Worm (Caenorhabditis elegans) whole organism, young adult: ENCODE data around the gene her-1.

Source experiments
- B0019.2 ChIP-seq: fragments of 200-800 bp; sonication (Bioruptor generic); conservative IDR thresholded peaks from 2 replicates; pipeline ENCODE4 v1.3.6; 2022; ENCODE audit warnings: missing genetic modification reagents, missing genetic modification characterization, missing compliant biosample characterization
- B0261.1 ChIP-seq: sonication (generic microtip); optimal IDR thresholded peaks from 2 replicates; lab custom pipeline; 2016; ENCODE audit warnings: mild to moderate bottlenecking, missing genetic modification characterization, moderate library complexity, missing compliant biosample characterization
- B0336.3 ChIP-seq: fragments of 200-800 bp; sonication (Bioruptor generic); IDR thresholded peaks from 2 replicates; pipeline ENCODE4 v1.3.6; 2022; ENCODE audit warnings: missing genetic modification characterization, missing compliant biosample characterization
- C06A6.2 ChIP-seq: fragments of 200-800 bp; sonication (Bioruptor generic); conservative IDR thresholded peaks from 2 replicates; pipeline ENCODE4 v1.3.6; 2022; ENCODE audit warnings: missing genetic modification characterization, missing compliant biosample characterization
- C17E4.6 ChIP-seq: fragments of 200-800 bp; sonication (Bioruptor generic); IDR thresholded peaks from 2 replicates; pipeline ENCODE4 v1.3.6; 2022; ENCODE audit warnings: missing genetic modification reagents, missing genetic modification characterization, missing compliant biosample characterization
- D2030.7 ChIP-seq: fragments of 200-800 bp; sonication (Bioruptor generic); IDR thresholded peaks from 2 replicates; pipeline ENCODE4 v1.3.6; 2022; ENCODE audit warnings: missing genetic modification reagents, missing genetic modification characterization, missing compliant biosample characterization
- F23B12.7 ChIP-seq: sonication (generic microtip); optimal IDR thresholded peaks from 2 replicates; lab custom pipeline; 2017; ENCODE audit warnings: missing genetic modification characterization, mild to moderate bottlenecking, missing compliant biosample characterization, antibody characterized with exemption, moderate library complexity; ENCODE audit not compliant: insufficient read depth
- F49E8.2 ChIP-seq: sonication (generic microtip); optimal IDR thresholded peaks from 3 replicates; lab custom pipeline; 2017; ENCODE audit warnings: missing genetic modification characterization, mild to moderate bottlenecking, missing compliant biosample characterization, antibody characterized with exemption, moderate library complexity; ENCODE audit not compliant: insufficient read depth
- T26A5.8 ChIP-seq: sonication (generic microtip); optimal IDR thresholded peaks from 2 replicates; lab custom pipeline; 2016; ENCODE audit warnings: missing genetic modification characterization, missing compliant biosample characterization
- Y53F4B.3 ChIP-seq: fragments of 200-800 bp; sonication (Bioruptor generic); IDR thresholded peaks from 2 replicates; pipeline ENCODE4 v1.3.6; 2022; ENCODE audit warnings: missing genetic modification reagents, missing genetic modification characterization, missing compliant biosample characterization
- atf-7 ChIP-seq: sonication (generic microtip); optimal IDR thresholded peaks from 2 replicates; lab custom pipeline; 2017; ENCODE audit warnings: mild to moderate bottlenecking, missing genetic modification characterization, missing compliant biosample characterization
- athp-1 ChIP-seq: sonication (generic microtip); optimal IDR thresholded peaks from 2 replicates; lab custom pipeline; 2017; ENCODE audit warnings: mild to moderate bottlenecking, missing genetic modification characterization, missing compliant biosample characterization
- attf-3 ChIP-seq: fragments of 200-800 bp; sonication (Bioruptor generic); conservative IDR thresholded peaks from 2 replicates; pipeline ENCODE4 v1.3.6; 2022; ENCODE audit warnings: missing genetic modification reagents, missing genetic modification characterization, missing compliant biosample characterization
- attf-5 ChIP-seq: fragments of 200-800 bp; sonication (Bioruptor generic); optimal IDR thresholded peaks from 2 replicates; lab custom pipeline; 2018; ENCODE audit warnings: mild to moderate bottlenecking, missing genetic modification characterization, missing compliant biosample characterization
- bed-2 ChIP-seq: fragments of 200-800 bp; sonication (Bioruptor generic); IDR thresholded peaks from 2 replicates; pipeline ENCODE4 v1.3.6; 2022; ENCODE audit warnings: missing genetic modification reagents, missing genetic modification characterization, missing compliant biosample characterization
- ccch-3 ChIP-seq: fragments of 200-800 bp; sonication (Bioruptor generic); optimal IDR thresholded peaks from 2 replicates; lab custom pipeline; 2018; ENCODE audit warnings: mild to moderate bottlenecking, missing genetic modification characterization, missing compliant biosample characterization
- ceh-40 ChIP-seq: fragments of 200-800 bp; sonication (Bioruptor generic); IDR thresholded peaks from 2 replicates; pipeline ENCODE4 v1.3.6; 2022; ENCODE audit warnings: missing genetic modification characterization, missing compliant biosample characterization
- ceh-91 ChIP-seq: fragments of 200-800 bp; sonication (Bioruptor generic); IDR thresholded peaks from 2 replicates; pipeline ENCODE4 v1.3.6; 2022; ENCODE audit warnings: missing genetic modification reagents, missing genetic modification characterization, missing compliant biosample characterization
- dox-1 ChIP-seq: fragments of 200-800 bp; sonication (Bioruptor generic); IDR thresholded peaks from 2 replicates; pipeline ENCODE4 v1.3.6; 2022; ENCODE audit warnings: missing genetic modification reagents, missing genetic modification characterization, missing compliant biosample characterization
- efl-1 ChIP-seq: fragments of 150-350 bp; optimal IDR thresholded peaks from 2 replicates; lab custom pipeline; 2014; ENCODE audit warnings: missing biosample characterization, missing genetic modification reagents, missing genetic modification characterization
- egl-18 ChIP-seq: fragments of 200-800 bp; sonication (Bioruptor generic); IDR thresholded peaks from 2 replicates; pipeline ENCODE4 v1.3.6; 2022; ENCODE audit warnings: missing genetic modification reagents, missing genetic modification characterization, missing compliant biosample characterization
- fkh-3 ChIP-seq: sonication (generic microtip); optimal IDR thresholded peaks from 2 replicates; lab custom pipeline; 2016; ENCODE audit warnings: mild to moderate bottlenecking, missing genetic modification characterization, missing compliant biosample characterization
- him-1 ChIP-seq: sonication (generic microtip); optimal IDR thresholded peaks from 2 replicates; lab custom pipeline; 2016; ENCODE audit warnings: missing genotype, missing genetic modification reagents, missing genetic modification characterization, missing compliant biosample characterization
- hlh-12 ChIP-seq: sonication (generic microtip); optimal IDR thresholded peaks from 2 replicates; lab custom pipeline; 2016; ENCODE audit warnings: missing genetic modification characterization, missing compliant biosample characterization
- hrde-1 ChIP-seq: sonication (generic microtip); optimal IDR thresholded peaks from 2 replicates; lab custom pipeline; 2016; ENCODE audit warnings: missing genetic modification characterization, mild to moderate bottlenecking, missing compliant biosample characterization, moderate library complexity, missing genotype, missing genetic modification reagents, borderline replicate concordance
- lag-1 ChIP-seq: fragments of 200-800 bp; sonication (Bioruptor generic); IDR thresholded peaks from 2 replicates; pipeline ENCODE4 v1.3.6; 2022; ENCODE audit warnings: missing genetic modification reagents, missing genetic modification characterization, missing compliant biosample characterization
- lin-54 ChIP-seq: fragments of 200-800 bp; sonication (Bioruptor generic); optimal IDR thresholded peaks from 2 replicates; lab custom pipeline; 2018; ENCODE audit warnings: mild to moderate bottlenecking, missing genetic modification characterization, missing compliant biosample characterization
- lsl-1 ChIP-seq: fragments of 200-800 bp; sonication (Bioruptor generic); optimal IDR thresholded peaks from 2 replicates; lab custom pipeline; 2018; ENCODE audit warnings: mild to moderate bottlenecking, missing genetic modification characterization, moderate library complexity, missing compliant biosample characterization
- lsy-27 ChIP-seq: sonication (generic microtip); optimal IDR thresholded peaks from 2 replicates; lab custom pipeline; 2017; ENCODE audit warnings: missing genetic modification characterization, mild to moderate bottlenecking, missing compliant biosample characterization, antibody characterized with exemption, missing genotype, borderline replicate concordance; ENCODE audit not compliant: insufficient read depth
- madf-3 ChIP-seq: fragments of 200-800 bp; sonication (Bioruptor generic); IDR thresholded peaks from 2 replicates; pipeline ENCODE4 v1.3.6; 2022; ENCODE audit warnings: missing genetic modification reagents, missing genetic modification characterization, missing compliant biosample characterization
- madf-8 ChIP-seq: fragments of 200-800 bp; sonication (Bioruptor generic); conservative IDR thresholded peaks from 2 replicates; pipeline ENCODE4 v1.3.6; 2022; ENCODE audit warnings: missing genetic modification reagents, missing genetic modification characterization, missing compliant biosample characterization
- mcd-1 ChIP-seq: fragments of 200-800 bp; sonication (Bioruptor generic); IDR thresholded peaks from 2 replicates; pipeline ENCODE4 v1.3.6; 2022; ENCODE audit warnings: missing genetic modification reagents, missing genetic modification characterization, missing compliant biosample characterization
- nhr-120 ChIP-seq: fragments of 200-800 bp; sonication (Bioruptor generic); IDR thresholded peaks from 2 replicates; pipeline ENCODE4 v1.3.6; 2022; ENCODE audit warnings: missing genetic modification characterization, missing compliant biosample characterization
- nhr-179 ChIP-seq: sonication (generic microtip); optimal IDR thresholded peaks from 2 replicates; lab custom pipeline; 2016; ENCODE audit warnings: mild to moderate bottlenecking, missing genetic modification characterization, missing compliant biosample characterization
- nhr-27 ChIP-seq: fragments of 200-800 bp; sonication (Bioruptor generic); optimal IDR thresholded peaks from 2 replicates; lab custom pipeline; 2018; ENCODE audit warnings: mild to moderate bottlenecking, missing genetic modification characterization, moderate library complexity, missing compliant biosample characterization
- pbrm-1 ChIP-seq: fragments of 200-800 bp; sonication (Bioruptor generic); IDR thresholded peaks from 2 replicates; pipeline ENCODE4 v1.3.6; 2022; ENCODE audit warnings: missing genetic modification reagents, missing genetic modification characterization, missing compliant biosample characterization
- rcor-1 ChIP-seq: fragments of 200-800 bp; sonication (Bioruptor generic); IDR thresholded peaks from 2 replicates; pipeline ENCODE4 v1.3.6; 2022; ENCODE audit warnings: missing genetic modification reagents, missing genetic modification characterization, missing compliant biosample characterization
- rec-8 ChIP-seq, 2 experiments: sonication (generic microtip); optimal IDR thresholded peaks; 2 replicates each; lab custom pipeline; 2016; ENCODE audit warnings: mild to moderate bottlenecking in 2 of 2, missing genetic modification characterization in 2 of 2, missing genetic modification reagents in 2 of 2, missing genotype in 2 of 2, missing biosample characterization in 1 of 2, missing compliant biosample characterization in 1 of 2, moderate library complexity in 1 of 2
- rpc-1 ChIP-seq, 2 experiments: fragments of 150-350 bp in 1 of 2; sonication (generic microtip) in 1 of 2; optimal IDR thresholded peaks; 2 replicates each; lab custom pipeline; 2014 to 2018; ENCODE audit warnings: missing biosample characterization in 1 of 2, missing genetic modification characterization in 1 of 2, missing genetic modification reagents in 1 of 2, missing genotype in 1 of 2
- somi-1 ChIP-seq: fragments of 200-800 bp; sonication (Bioruptor generic); optimal IDR thresholded peaks from 2 replicates; lab custom pipeline; 2018; ENCODE audit warnings: mild to moderate bottlenecking, missing genetic modification characterization, missing compliant biosample characterization
- zfh-2 ChIP-seq: fragments of 200-800 bp; sonication (Bioruptor generic); conservative IDR thresholded peaks from 2 replicates; pipeline ENCODE4 v1.3.6; 2022; ENCODE audit warnings: missing genetic modification reagents, missing genetic modification characterization, missing compliant biosample characterization
- ztf-18 ChIP-seq: sonication (generic microtip); optimal IDR thresholded peaks from 2 replicates; lab custom pipeline; 2016; ENCODE audit warnings: missing genotype, mild to moderate bottlenecking, missing genetic modification characterization, missing compliant biosample characterization
- ztf-22 ChIP-seq: fragments of 200-800 bp; sonication (Bioruptor generic); optimal IDR thresholded peaks from 2 replicates; lab custom pipeline; 2018; ENCODE audit warnings: mild to moderate bottlenecking, missing genetic modification characterization, moderate library complexity, missing compliant biosample characterization
- ztf-25 ChIP-seq: fragments of 200-800 bp; sonication (Bioruptor generic); IDR thresholded peaks from 2 replicates; pipeline ENCODE4 v1.3.6; 2022; ENCODE audit warnings: missing genetic modification reagents, missing genetic modification characterization, missing compliant biosample characterization
- ztf-26 ChIP-seq: sonication (generic microtip); optimal IDR thresholded peaks from 2 replicates; lab custom pipeline; 2017; ENCODE audit warnings: missing genetic modification characterization, missing compliant biosample characterization

The her-1 gene

ce11 chrV:9730743-9731706 is 34.2 kb downstream of the her-1 start:
- no peak for TF ChIP-seq fkh-3 (tag; lab: Kevin White, UChicago)
- TF ChIP-seq him-1 (tag; lab: Kevin White, UChicago): no peak
- peak; percentile 100 for TF ChIP-seq zfh-2 (GFP tag; lab: Robert Waterston, UW)
- TF ChIP-seq rpc-1 (optimal IDR thresholded peaks at IDR 0.05; lab: Kevin White, UChicago): no peak
- TF ChIP-seq rpc-1 (tag; optimal IDR thresholded peaks at IDR 0.05; lab: Kevin White, UChicago): no peak
- TF ChIP-seq madf-8 (GFP tag; lab: Robert Waterston, UW): no peak
- peak; percentile 90 for TF ChIP-seq ztf-26 (tag; lab: Kevin White, UChicago)
- peak; percentile 70 for TF ChIP-seq C06A6.2 (GFP tag; lab: Robert Waterston, UW)
- peak; percentile 59 for TF ChIP-seq athp-1 (tag; lab: Kevin White, UChicago)
- TF ChIP-seq rcor-1 (GFP tag; lab: Robert Waterston, UW): peak; percentile 63
- peak; percentile 18 for TF ChIP-seq ccch-3 (GFP tag; lab: Kevin White, UChicago)
- 0 out of 2 replicates have a peak, but pooled peaks have one; percentile 13 for TF ChIP-seq egl-18
- TF ChIP-seq nhr-120 (GFP tag; lab: Robert Waterston, UW): no peak
- TF ChIP-seq B0019.2 (GFP tag; lab: Robert Waterston, UW): peak; percentile 32; the same call in 1 of the 2 replicates
- no peak for TF ChIP-seq F23B12.7
- peak in 1 of 2 experiments; percentile 2 for TF ChIP-seq rec-8 (tag; optimal IDR thresholded peaks at IDR 0.05; lab: Kevin White, UChicago)
- peak; percentile 16 for TF ChIP-seq B0261.1 (tag; lab: Kevin White, UChicago)
- peak; percentile 62 for TF ChIP-seq attf-3 (GFP tag; lab: Robert Waterston, UW)
- TF ChIP-seq bed-2: 0 out of 2 replicates have a peak, but pooled peaks have one; percentile 22
- TF ChIP-seq efl-1: no peak
- no peak for TF ChIP-seq madf-3 (GFP tag; lab: Robert Waterston, UW)
- TF ChIP-seq hlh-12 (tag; lab: Kevin White, UChicago): no peak
- TF ChIP-seq mcd-1 (GFP tag; lab: Robert Waterston, UW): peak; percentile 84
- TF ChIP-seq dox-1 (GFP tag; lab: Robert Waterston, UW): peak; percentile 92
- TF ChIP-seq nhr-179 (tag; lab: Kevin White, UChicago): no peak
- TF ChIP-seq pbrm-1: peak; percentile 58
- TF ChIP-seq lin-54 (GFP tag; lab: Kevin White, UChicago): peak; percentile 62
- peak; percentile 93 for TF ChIP-seq atf-7 (tag; lab: Kevin White, UChicago)
- peak; percentile 95 for TF ChIP-seq B0336.3 (GFP tag; lab: Robert Waterston, UW)
- TF ChIP-seq nhr-27 (tag; lab: Kevin White, UChicago): no peak
- TF ChIP-seq C17E4.6: peak; percentile 50; the same call in 1 of the 2 replicates
- 0 out of 2 replicates have a peak, but pooled peaks have one; percentile 26 for TF ChIP-seq ceh-91 (GFP tag; lab: Robert Waterston, UW)
- TF ChIP-seq ztf-18: peak; percentile 71
- TF ChIP-seq T26A5.8: no peak
- TF ChIP-seq D2030.7 (GFP tag; lab: Robert Waterston, UW): no peak
- peak; percentile 98 for TF ChIP-seq attf-5 (GFP tag; lab: Kevin White, UChicago)
- no peak for TF ChIP-seq hrde-1 (tag; lab: Kevin White, UChicago)
- TF ChIP-seq somi-1: peak; percentile 82
- TF ChIP-seq ztf-22: peak; percentile 72
- no peak for TF ChIP-seq F49E8.2 (tag; lab: Kevin White, UChicago)
- TF ChIP-seq Y53F4B.3 (GFP tag; lab: Robert Waterston, UW): no peak
- TF ChIP-seq lag-1 (GFP tag; lab: Robert Waterston, UW): no peak
- TF ChIP-seq ztf-25 (GFP tag; lab: Robert Waterston, UW): 0 out of 2 replicates have a peak, but pooled peaks have one; percentile 46
- TF ChIP-seq ceh-40 (GFP tag; lab: Robert Waterston, UW): no peak
- TF ChIP-seq lsy-27 (tag; lab: Kevin White, UChicago): no peak
- TF ChIP-seq lsl-1 (GFP tag; lab: Kevin White, UChicago): no peak
